Worm (Caenorhabditis elegans) whole organism, mixed stage, embryonic: ENCODE data around the gene zif-1.
"Not testable (repeated sequence)": the region's sequence is repeated elsewhere in the genome, so short reads cannot be mapped to it uniquely, and the experiment has no call there.

ENCODE experiments used
- blmp-1 ChIP-seq: fragments of 150-350 bp; optimal IDR thresholded peaks from 2 replicates; lab custom pipeline; 2014; ENCODE audit warnings: missing biosample characterization, missing genetic modification characterization
- ces-1 ChIP-seq: fragments of 150-350 bp; optimal IDR thresholded peaks from 2 replicates; lab custom pipeline; 2014; ENCODE audit warnings: missing biosample characterization, missing genetic modification reagents, missing genetic modification characterization
- elt-1 ChIP-seq: sonication (generic microtip); optimal IDR thresholded peaks from 2 replicates; lab custom pipeline; 2017; ENCODE audit warnings: missing genetic modification characterization, mild to moderate bottlenecking, missing compliant biosample characterization, antibody characterized with exemption, moderate library complexity, borderline replicate concordance; ENCODE audit not compliant: insufficient read depth
- ham-2 ChIP-seq: fragments of 200-800 bp; sonication (Bioruptor generic); optimal IDR thresholded peaks from 2 replicates; lab custom pipeline; 2018; ENCODE audit warnings: mild to moderate bottlenecking, missing genetic modification characterization, missing compliant biosample characterization
- lin-13 ChIP-seq: fragments of 150-350 bp; optimal IDR thresholded peaks from 2 replicates; lab custom pipeline; 2014; ENCODE audit warnings: missing biosample characterization, missing genetic modification characterization
- mab-5 ChIP-seq: fragments of 150-350 bp; optimal IDR thresholded peaks from 2 replicates; lab custom pipeline; 2014; ENCODE audit warnings: missing biosample characterization, missing genetic modification characterization
- nhr-237 ChIP-seq: fragments of 150-350 bp; optimal IDR thresholded peaks from 2 replicates; lab custom pipeline; 2014; ENCODE audit warnings: missing biosample characterization, missing genetic modification characterization
- sem-2 ChIP-seq: fragments of 200-800 bp; sonication (Bioruptor generic); optimal IDR thresholded peaks from 2 replicates; lab custom pipeline; 2018; ENCODE audit warnings: mild to moderate bottlenecking, missing genetic modification characterization, missing compliant biosample characterization
- snpc-4 ChIP-seq: fragments of 150-350 bp; optimal IDR thresholded peaks from 2 replicates; lab custom pipeline; 2014; ENCODE audit warnings: missing biosample characterization, missing genetic modification characterization
- tbx-8 ChIP-seq: fragments of 200-800 bp; sonication (Bioruptor generic); optimal IDR thresholded peaks from 2 replicates; lab custom pipeline; 2018; ENCODE audit warnings: mild to moderate bottlenecking, missing genetic modification characterization, moderate library complexity, missing compliant biosample characterization
- unc-39 ChIP-seq: fragments of 150-350 bp; optimal IDR thresholded peaks from 2 replicates; lab custom pipeline; 2014; ENCODE audit warnings: missing biosample characterization, missing genetic modification characterization
- unc-62 ChIP-seq: fragments of 150-350 bp; optimal IDR thresholded peaks from 2 replicates; lab custom pipeline; 2014; ENCODE audit warnings: missing biosample characterization, missing genetic modification reagents, missing genetic modification characterization
- ztf-11 ChIP-seq: fragments of 150-350 bp; optimal IDR thresholded peaks from 2 replicates; lab custom pipeline; 2014; ENCODE audit warnings: missing biosample characterization, missing genetic modification characterization

ce11 chrIII:8989752-8990151 lies 12.8 kb upstream of the zif-1 start, which contains the start of gene R08D7.7:
- not testable (repeated sequence) for TF ChIP-seq tbx-8 (GFP tag; lab: Kevin White, UChicago); unc-62; elt-1 (tag; lab: Kevin White, UChicago); ham-2 (GFP tag; lab: Kevin White, UChicago); ztf-11 (tag; lab: Kevin White, UChicago); mab-5 (tag; lab: Kevin White, UChicago); unc-39 (tag; lab: Kevin White, UChicago); ces-1 (GFP tag; lab: Kevin White, UChicago); lin-13 (tag; lab: Kevin White, UChicago); sem-2; nhr-237; snpc-4 (tag; lab: Kevin White, UChicago); blmp-1
